Fruit fly (Drosophila melanogaster) whole organism, prepupa: ENCODE measurements around the gene CG31321.

ENCODE experiments used
- CG10669 ChIP-seq: fragments of 200-800 bp; sonication (Bioruptor generic); optimal IDR thresholded peaks from 3 replicates; lab custom pipeline; 2018; ENCODE audit warnings: missing biosample characterization, mild to moderate bottlenecking, missing genetic modification characterization, moderate library complexity
- CG11294 ChIP-seq: fragments of 200-800 bp; sonication (Bioruptor generic); IDR thresholded peaks from 2 replicates; pipeline ENCODE4 v1.3.6; 2022; ENCODE audit warnings: missing biosample characterization, missing genetic modification characterization
- OdsH ChIP-seq: fragments of 200-800 bp; sonication (Bioruptor generic); optimal IDR thresholded peaks from 3 replicates; lab custom pipeline; 2016; ENCODE audit warnings: missing biosample characterization, missing genetic modification characterization
- ss ChIP-seq, 2 experiments: fragments of 200-800 bp; sonication (Bioruptor generic); optimal IDR thresholded peaks; 2 replicates in 1 of 2; 3 replicates in 1 of 2; lab custom pipeline; 2017 to 2018; ENCODE audit warnings: mild to moderate bottlenecking in 2 of 2, missing biosample characterization in 2 of 2, missing genetic modification characterization in 2 of 2, moderate library complexity in 1 of 2
- topi ChIP-seq: fragments of 200-800 bp; sonication (Bioruptor generic); optimal IDR thresholded peaks from 3 replicates; lab custom pipeline; 2016; ENCODE audit warnings: missing biosample characterization, missing genetic modification characterization

dm6 chr3R:14361741-14362232 lies 51.6 kb downstream of the CG31321 start, which contains the start of gene Dnaaf5:
- TF ChIP-seq ss (GFP tag; optimal IDR thresholded peaks at IDR 0.05; lab: Kevin White, UChicago) (no peak), CG10669 (no peak), CG11294 (GFP tag; lab: Robert Waterston, UW) (no peak), OdsH (GFP tag; lab: Kevin White, UChicago) (peak; percentile 14), topi (peak; percentile 57)
